Fruit fly (Drosophila melanogaster) whole organism, prepupa: ENCODE measurements around the gene tty.

Source experiments
- CG10631 ChIP-seq: fragments of 200-800 bp; sonication (Bioruptor generic); optimal IDR thresholded peaks from 2 replicates; lab custom pipeline; 2016; ENCODE audit warnings: missing biosample characterization, missing genetic modification characterization
- CG11294 ChIP-seq: fragments of 200-800 bp; sonication (Bioruptor generic); IDR thresholded peaks from 2 replicates; pipeline ENCODE4 v1.3.6; 2022; ENCODE audit warnings: missing biosample characterization, missing genetic modification characterization
- CG11762 ChIP-seq: fragments of 200-800 bp; sonication (Bioruptor generic); optimal IDR thresholded peaks from 3 replicates; lab custom pipeline; 2016; ENCODE audit warnings: missing biosample characterization, missing genetic modification characterization; ENCODE audit not compliant: insufficient read depth
- CG11902 ChIP-seq: fragments of 200-800 bp; sonication (Bioruptor generic); optimal IDR thresholded peaks from 3 replicates; lab custom pipeline; 2016; ENCODE audit warnings: missing biosample characterization, missing genetic modification characterization
- CG15336 ChIP-seq: fragments of 200-800 bp; sonication (Bioruptor generic); IDR thresholded peaks from 2 replicates; pipeline ENCODE4 v1.3.6; 2022; ENCODE audit warnings: missing biosample characterization, missing genetic modification characterization
- CG1621 ChIP-seq: fragments of 200-800 bp; sonication (Bioruptor generic); optimal IDR thresholded peaks from 3 replicates; lab custom pipeline; 2018; ENCODE audit warnings: missing biosample characterization, mild to moderate bottlenecking, missing genetic modification characterization
- CG16779 ChIP-seq: fragments of 200-800 bp; sonication (Bioruptor generic); optimal IDR thresholded peaks from 3 replicates; lab custom pipeline; 2017; ENCODE audit warnings: missing biosample characterization, mild to moderate bottlenecking, missing genetic modification characterization
- CG3032 ChIP-seq: fragments of 200-800 bp; optimal IDR thresholded peaks from 2 replicates; lab custom pipeline; 2019; ENCODE audit warnings: missing biosample characterization, mild to moderate bottlenecking, missing genetic modification characterization, moderate library complexity
- CG31627 ChIP-seq: fragments of 200-800 bp; sonication (Bioruptor generic); optimal IDR thresholded peaks from 3 replicates; lab custom pipeline; 2016; ENCODE audit warnings: missing biosample characterization, missing genetic modification characterization
- CG32006 ChIP-seq: fragments of 200-800 bp; sonication (Bioruptor generic); optimal IDR thresholded peaks from 3 replicates; lab custom pipeline; 2017; ENCODE audit warnings: missing biosample characterization, mild to moderate bottlenecking, missing genetic modification characterization
- CG34406 ChIP-seq: fragments of 200-800 bp; sonication (Bioruptor generic); optimal IDR thresholded peaks from 3 replicates; lab custom pipeline; 2016; ENCODE audit warnings: missing biosample characterization, missing genetic modification characterization
- CG3919 ChIP-seq: fragments of 200-800 bp; sonication (Bioruptor generic); optimal IDR thresholded peaks from 3 replicates; lab custom pipeline; 2016; ENCODE audit warnings: missing biosample characterization, missing genetic modification characterization
- CG6276 ChIP-seq: fragments of 200-800 bp; sonication (Bioruptor generic); optimal IDR thresholded peaks from 2 replicates; lab custom pipeline; 2017; ENCODE audit warnings: missing biosample characterization, mild to moderate bottlenecking, missing genetic modification characterization
- CG6792 ChIP-seq: fragments of 200-800 bp; sonication (Bioruptor generic); optimal IDR thresholded peaks from 3 replicates; lab custom pipeline; 2016; ENCODE audit warnings: missing biosample characterization, missing genetic modification characterization
- CG6808 ChIP-seq: fragments of 200-800 bp; sonication (Bioruptor generic); optimal IDR thresholded peaks from 3 replicates; lab custom pipeline; 2017; ENCODE audit warnings: missing biosample characterization, missing genetic modification characterization, mild to moderate bottlenecking, moderate library complexity, missing genetic modification reagents
- CG6854 ChIP-seq: fragments of 200-800 bp; sonication (Bioruptor generic); optimal IDR thresholded peaks from 2 replicates; lab custom pipeline; 2017; ENCODE audit warnings: missing biosample characterization, mild to moderate bottlenecking, missing genetic modification characterization
- CG8119 ChIP-seq: fragments of 200-800 bp; sonication (Bioruptor generic); IDR thresholded peaks from 3 replicates; pipeline ENCODE4 v1.3.6; 2022; ENCODE audit warnings: missing biosample characterization, missing genetic modification characterization
- CG8319 ChIP-seq: fragments of 200-800 bp; sonication (Bioruptor generic); optimal IDR thresholded peaks from 3 replicates; lab custom pipeline; 2016; ENCODE audit warnings: missing biosample characterization, missing genetic modification characterization
- CG8632 ChIP-seq: fragments of 200-800 bp; sonication (Bioruptor generic); optimal IDR thresholded peaks from 3 replicates; lab custom pipeline; 2016; ENCODE audit warnings: missing biosample characterization, missing genetic modification characterization
- Eip75B ChIP-seq: fragments of 200-800 bp; sonication (Bioruptor generic); optimal IDR thresholded peaks from 3 replicates; lab custom pipeline; 2016; ENCODE audit warnings: missing biosample characterization, missing genetic modification characterization
- Eip78C ChIP-seq: fragments of 200-800 bp; sonication (Bioruptor generic); peaks from one replicate; lab custom pipeline; 2016; ENCODE audit warnings: missing biosample characterization, missing genetic modification characterization
- Eip93F ChIP-seq: fragments of 200-800 bp; sonication (Bioruptor generic); optimal IDR thresholded peaks from 2 replicates; lab custom pipeline; 2016; ENCODE audit warnings: missing biosample characterization, mild to moderate bottlenecking, missing genetic modification characterization
- Ets21C ChIP-seq: fragments of 200-800 bp; sonication (Bioruptor generic); optimal IDR thresholded peaks from 3 replicates; lab custom pipeline; 2016; ENCODE audit warnings: missing biosample characterization, missing genetic modification characterization
- Ets96B ChIP-seq: fragments of 200-800 bp; optimal IDR thresholded peaks from 2 replicates; lab custom pipeline; 2019; ENCODE audit warnings: missing biosample characterization, mild to moderate bottlenecking, missing genetic modification characterization, moderate library complexity
- Hr38 ChIP-seq: sonication (Bioruptor generic); optimal IDR thresholded peaks from 2 replicates; lab custom pipeline; 2016; ENCODE audit warnings: missing biosample characterization, missing genetic modification characterization
- Hr39 ChIP-seq: fragments of 200-800 bp; sonication (Bioruptor generic); optimal IDR thresholded peaks from 2 replicates; lab custom pipeline; 2016; ENCODE audit warnings: missing biosample characterization, missing genetic modification characterization
- Hr4 ChIP-seq: fragments of 200-800 bp; sonication (Bioruptor generic); optimal IDR thresholded peaks from 3 replicates; lab custom pipeline; 2016; ENCODE audit warnings: missing biosample characterization, missing genetic modification characterization
- Lpt ChIP-seq: fragments of 200-800 bp; sonication (Bioruptor generic); optimal IDR thresholded peaks from 3 replicates; lab custom pipeline; 2016; ENCODE audit warnings: missing biosample characterization, missing genetic modification characterization
- Met ChIP-seq: fragments of 200-800 bp; sonication (Bioruptor generic); optimal IDR thresholded peaks from 3 replicates; lab custom pipeline; 2016; ENCODE audit warnings: missing biosample characterization, missing genetic modification characterization
- OdsH ChIP-seq: fragments of 200-800 bp; sonication (Bioruptor generic); optimal IDR thresholded peaks from 3 replicates; lab custom pipeline; 2016; ENCODE audit warnings: missing biosample characterization, missing genetic modification characterization
- Smox ChIP-seq: fragments of 200-800 bp; sonication (Bioruptor generic); optimal IDR thresholded peaks from 3 replicates; lab custom pipeline; 2016; ENCODE audit warnings: missing biosample characterization, missing genetic modification characterization
- Sox14 ChIP-seq: fragments of 200-800 bp; sonication (Bioruptor generic); optimal IDR thresholded peaks from 3 replicates; lab custom pipeline; 2016; ENCODE audit warnings: missing biosample characterization, missing genetic modification characterization
- Sox15 ChIP-seq: fragments of 200-800 bp; sonication (Bioruptor generic); optimal IDR thresholded peaks from 3 replicates; lab custom pipeline; 2016; ENCODE audit warnings: missing biosample characterization, missing genetic modification characterization
- achi ChIP-seq: fragments of 200-800 bp; sonication (Bioruptor generic); optimal IDR thresholded peaks from 3 replicates; lab custom pipeline; 2016; ENCODE audit warnings: missing biosample characterization, missing genetic modification characterization
- cyc ChIP-seq: fragments of 200-800 bp; sonication (Bioruptor generic); optimal IDR thresholded peaks from 3 replicates; lab custom pipeline; 2016; ENCODE audit warnings: missing biosample characterization, missing genetic modification characterization
- dac ChIP-seq: fragments of 200-800 bp; sonication (Bioruptor generic); optimal IDR thresholded peaks from 2 replicates; lab custom pipeline; 2017; ENCODE audit warnings: missing biosample characterization, mild to moderate bottlenecking, missing genetic modification characterization
- eg ChIP-seq: fragments of 200-800 bp; sonication (Bioruptor generic); IDR thresholded peaks from 3 replicates; pipeline ENCODE4 v1.3.6; 2022; ENCODE audit warnings: missing biosample characterization, missing genetic modification characterization
- esn ChIP-seq: fragments of 200-800 bp; sonication (Bioruptor generic); optimal IDR thresholded peaks from 2 replicates; lab custom pipeline; 2016; ENCODE audit warnings: missing biosample characterization, mild to moderate bottlenecking, missing genetic modification characterization, moderate library complexity
- fkh ChIP-seq: fragments of 200-800 bp; sonication (Bioruptor generic); optimal IDR thresholded peaks from 3 replicates; lab custom pipeline; 2017; ENCODE audit warnings: missing biosample characterization, mild to moderate bottlenecking, missing genetic modification characterization, moderate library complexity
- lz ChIP-seq: fragments of 200-800 bp; sonication (Bioruptor generic); optimal IDR thresholded peaks from 3 replicates; lab custom pipeline; 2016; ENCODE audit warnings: missing biosample characterization, missing genetic modification characterization
- net ChIP-seq: fragments of 200-800 bp; sonication (Bioruptor generic); optimal IDR thresholded peaks from 3 replicates; lab custom pipeline; 2016; ENCODE audit warnings: missing biosample characterization, missing genetic modification characterization
- pdm3 ChIP-seq: fragments of 200-800 bp; sonication (Bioruptor generic); optimal IDR thresholded peaks from 3 replicates; lab custom pipeline; 2016; ENCODE audit warnings: missing biosample characterization, missing genetic modification characterization
- salr ChIP-seq, 2 experiments: fragments of 200-800 bp; sonication (Bioruptor generic); optimal IDR thresholded peaks; 3 replicates each; lab custom pipeline; 2016 to 2018; ENCODE audit warnings: missing biosample characterization in 2 of 2, missing genetic modification characterization in 2 of 2, mild to moderate bottlenecking in 1 of 2
- spab ChIP-seq: fragments of 200-800 bp; sonication (Bioruptor generic); optimal IDR thresholded peaks from 2 replicates; lab custom pipeline; 2017; ENCODE audit warnings: missing biosample characterization, mild to moderate bottlenecking, missing genetic modification characterization, missing genetic modification reagents
- ss ChIP-seq, 2 experiments: fragments of 200-800 bp; sonication (Bioruptor generic); optimal IDR thresholded peaks; 2 replicates in 1 of 2; 3 replicates in 1 of 2; lab custom pipeline; 2017 to 2018; ENCODE audit warnings: mild to moderate bottlenecking in 2 of 2, missing biosample characterization in 2 of 2, missing genetic modification characterization in 2 of 2, moderate library complexity in 1 of 2
- svp ChIP-seq: fragments of 200-800 bp; sonication (Bioruptor generic); peaks from one replicate; lab custom pipeline; 2016; ENCODE audit warnings: missing biosample characterization, missing genetic modification characterization
- topi ChIP-seq: fragments of 200-800 bp; sonication (Bioruptor generic); optimal IDR thresholded peaks from 3 replicates; lab custom pipeline; 2016; ENCODE audit warnings: missing biosample characterization, missing genetic modification characterization
- vri ChIP-seq: fragments of 200-800 bp; sonication (Bioruptor generic); optimal IDR thresholded peaks from 3 replicates; lab custom pipeline; 2016; ENCODE audit warnings: missing biosample characterization, mild to moderate bottlenecking, missing genetic modification characterization

Gene tty

DNA sequence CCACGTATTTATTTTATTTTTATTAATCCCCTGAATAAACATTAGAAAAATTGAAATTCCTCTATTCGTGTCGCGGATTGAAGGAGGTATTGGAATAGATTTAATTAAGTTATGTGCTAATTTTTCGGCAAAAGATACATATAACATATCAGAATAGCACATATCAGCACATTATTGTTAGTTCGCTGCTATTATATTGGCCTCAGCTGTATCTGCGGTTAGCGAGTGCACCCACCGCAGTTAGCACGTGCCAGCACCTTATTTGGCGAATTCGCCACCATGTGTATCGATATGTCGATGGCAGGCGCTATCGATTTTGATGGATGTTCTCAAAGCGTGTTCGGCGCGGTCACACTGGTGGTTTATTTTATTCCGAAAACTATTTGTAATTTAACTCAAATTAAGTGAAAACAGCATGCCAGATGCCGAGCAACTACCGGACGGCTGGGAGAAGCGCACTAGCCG is 5.6 kb upstream of the tty start, which contains the start of gene dod (continued):
- TF ChIP-seq Smox (GFP tag; lab: Kevin White, UChicago) (peak; percentile 53), Hr4 (GFP tag; lab: Kevin White, UChicago) (peak; percentile 54), CG6792 (GFP tag; lab: Kevin White, UChicago) (peak; percentile 35), dac (GFP tag; lab: Kevin White, UChicago) (peak; percentile 6), CG11294 (GFP tag; lab: Robert Waterston, UW) (no peak), OdsH (GFP tag; lab: Kevin White, UChicago) (no peak), CG11902 (GFP tag; lab: Kevin White, UChicago) (no peak), CG15336 (GFP tag; lab: Robert Waterston, UW) (peak; percentile 55), Met (GFP tag; lab: Kevin White, UChicago) (no peak), net (GFP tag; lab: Kevin White, UChicago) (peak; percentile 39), CG32006 (GFP tag; lab: Kevin White, UChicago) (peak; percentile 60), topi (GFP tag; lab: Kevin White, UChicago) (peak; percentile 51), CG6808 (peak; percentile 25), cyc (GFP tag; lab: Kevin White, UChicago) (no peak), CG3032 (peak; percentile 31), CG3919 (GFP tag; lab: Kevin White, UChicago) (no peak), Ets96B (tag; lab: Kevin White, UChicago) (peak; percentile 54), Eip78C (GFP tag; lab: Kevin White, UChicago) (peak; percentile 85), Lpt (GFP tag; lab: Kevin White, UChicago) (peak; percentile 7), CG6854 (GFP tag; lab: Kevin White, UChicago) (no peak), fkh (GFP tag; lab: Kevin White, UChicago) (no peak), Eip93F (no peak), CG31627 (GFP tag; lab: Kevin White, UChicago) (peak; percentile 53), Sox14 (peak; percentile 66), Hr38 (GFP tag; lab: Kevin White, UChicago) (no peak), vri (no peak), CG8632 (GFP tag; lab: Kevin White, UChicago) (peak; percentile 35), CG1621 (peak; percentile 58), Sox15 (no peak), Eip75B (no peak)

dm6 chrX:21338153-21338552 is 1.3 kb downstream of the tty start:
- TF ChIP-seq CG16779 = no peak
- TF ChIP-seq OdsH (GFP tag; lab: Kevin White, UChicago) = no peak
- no peak for TF ChIP-seq vri
- TF ChIP-seq CG6276 (GFP tag; lab: Kevin White, UChicago) = no peak
- TF ChIP-seq ss (GFP tag; optimal IDR thresholded peaks at IDR 0.05; lab: Kevin White, UChicago) = no peak
- TF ChIP-seq CG11762 (GFP tag; lab: Kevin White, UChicago) = no peak
- TF ChIP-seq CG3919 (GFP tag; lab: Kevin White, UChicago) = no peak
- no peak for TF ChIP-seq CG1621
- no peak for TF ChIP-seq CG10631 (GFP tag; lab: Kevin White, UChicago)
- TF ChIP-seq CG31627 (GFP tag; lab: Kevin White, UChicago) = no peak
- TF ChIP-seq svp = no peak
- TF ChIP-seq eg (GFP tag; lab: Robert Waterston, UW) = no peak
- no peak for TF ChIP-seq CG8119 (GFP tag; lab: Robert Waterston, UW)
- no peak for TF ChIP-seq CG6792 (GFP tag; lab: Kevin White, UChicago)
- TF ChIP-seq esn (GFP tag; lab: Kevin White, UChicago) = no peak
- TF ChIP-seq, all 60 proteins: peak for 0

- no peak for TF ChIP-seq CG34406
- TF ChIP-seq CG1621 = no peak
- TF ChIP-seq CG8319 (GFP tag; lab: Kevin White, UChicago) = no peak
- no peak for TF ChIP-seq fkh (GFP tag; lab: Kevin White, UChicago)
- no peak for TF ChIP-seq pdm3 (GFP tag; lab: Kevin White, UChicago)
- no peak for TF ChIP-seq achi (GFP tag; lab: Kevin White, UChicago)
- TF ChIP-seq CG3032 = no peak
- TF ChIP-seq net (GFP tag; lab: Kevin White, UChicago) = no peak
- no peak for TF ChIP-seq Sox14
- no peak for TF ChIP-seq lz (GFP tag; lab: Kevin White, UChicago)
- no peak for TF ChIP-seq Hr39 (GFP tag; lab: Kevin White, UChicago)
- no peak for TF ChIP-seq ss (GFP tag; optimal IDR thresholded peaks at IDR 0.05; lab: Kevin White, UChicago)
- no peak for TF ChIP-seq Hr38 (GFP tag; lab: Kevin White, UChicago)
- no peak for TF ChIP-seq eg (GFP tag; lab: Robert Waterston, UW)
- no peak for TF ChIP-seq spab (GFP tag; lab: Kevin White, UChicago)
- no peak for TF ChIP-seq dac (GFP tag; lab: Kevin White, UChicago)
- no peak for TF ChIP-seq Ets21C (GFP tag; lab: Kevin White, UChicago)
- TF ChIP-seq salr (GFP tag; optimal IDR thresholded peaks at IDR 0.05; lab: Kevin White, UChicago) = no peak
- no peak for TF ChIP-seq CG3919 (GFP tag; lab: Kevin White, UChicago)
- TF ChIP-seq Smox (GFP tag; lab: Kevin White, UChicago) = no peak
- TF ChIP-seq, all 60 proteins: peak for 0
Observed at dm6 chrX:21337057-21337456, 2.4 kb downstream of the tty start.
